Worm (Caenorhabditis elegans) whole organism, young adult: ENCODE data around the gene his-69.

Experiments used
- C06A6.2 ChIP-seq: fragments of 200-800 bp; sonication (Bioruptor generic); conservative IDR thresholded peaks from 2 replicates; pipeline ENCODE4 v1.3.6; 2022; ENCODE audit warnings: missing genetic modification characterization, missing compliant biosample characterization
- F39B2.1 ChIP-seq: fragments of 200-800 bp; sonication (Bioruptor generic); IDR thresholded peaks from 2 replicates; pipeline ENCODE4 v1.3.6; 2022; ENCODE audit warnings: missing genetic modification reagents, missing genetic modification characterization, missing compliant biosample characterization
- F55B11.4 ChIP-seq: sonication (generic microtip); optimal IDR thresholded peaks from 2 replicates; lab custom pipeline; 2016; ENCODE audit warnings: missing compliant biosample characterization, missing genetic modification characterization, borderline replicate concordance; ENCODE audit not compliant: insufficient read depth
- T07F8.4 ChIP-seq: sonication (generic microtip); optimal IDR thresholded peaks from 2 replicates; lab custom pipeline; 2016; ENCODE audit warnings: mild to moderate bottlenecking, missing genetic modification characterization, moderate library complexity, missing compliant biosample characterization
- T26A5.8 ChIP-seq: sonication (generic microtip); optimal IDR thresholded peaks from 2 replicates; lab custom pipeline; 2016; ENCODE audit warnings: missing genetic modification characterization, missing compliant biosample characterization
- Y95B8A.8 ChIP-seq: fragments of 200-800 bp; sonication (Bioruptor generic); IDR thresholded peaks from 2 replicates; pipeline ENCODE4 v1.3.6; 2022; ENCODE audit warnings: missing genetic modification reagents, missing genetic modification characterization, missing compliant biosample characterization
- ama-1 ChIP-seq, 3 experiments: fragments of 150-350 bp in 1 of 3; sonication (generic microtip) in 2 of 3; optimal IDR thresholded peaks; 2 replicates each; lab custom pipeline; 2014 to 2018; ENCODE audit warnings: missing biosample characterization in 2 of 3, missing genetic modification characterization in 2 of 3, missing genetic modification reagents in 2 of 3
- aptf-3 ChIP-seq: fragments of 200-800 bp; sonication (Bioruptor generic); IDR thresholded peaks from 2 replicates; pipeline ENCODE4 v1.3.6; 2022; ENCODE audit warnings: missing genetic modification characterization, missing compliant biosample characterization
- attf-5 ChIP-seq: fragments of 200-800 bp; sonication (Bioruptor generic); optimal IDR thresholded peaks from 2 replicates; lab custom pipeline; 2018; ENCODE audit warnings: mild to moderate bottlenecking, missing genetic modification characterization, missing compliant biosample characterization
- cebp-1 ChIP-seq, 2 experiments: fragments of 200-800 bp in 1 of 2; sonication (Bioruptor generic) in 1 of 2; sonication (generic microtip) in 1 of 2; IDR thresholded peaks in 1 of 2; optimal IDR thresholded peaks in 1 of 2; 2 replicates each; pipeline versions ENCODE4 v1.3.6 to Lab custom; 2017 to 2022; ENCODE audit warnings: missing compliant biosample characterization in 2 of 2, missing genetic modification characterization in 2 of 2, mild to moderate bottlenecking in 1 of 2, missing genetic modification reagents in 1 of 2, moderate library complexity in 1 of 2
- ceh-58 ChIP-seq: fragments of 200-800 bp; sonication (Bioruptor generic); IDR thresholded peaks from 2 replicates; pipeline ENCODE4 v1.3.6; 2022; ENCODE audit warnings: missing genetic modification characterization, missing compliant biosample characterization
- ceh-79 ChIP-seq: sonication (generic microtip); optimal IDR thresholded peaks from 2 replicates; lab custom pipeline; 2017; ENCODE audit warnings: mild to moderate bottlenecking, missing genetic modification characterization, missing compliant biosample characterization
- chd-7 ChIP-seq: sonication (generic microtip); optimal IDR thresholded peaks from 2 replicates; lab custom pipeline; 2016; ENCODE audit warnings: mild to moderate bottlenecking, missing genetic modification characterization, moderate library complexity, missing compliant biosample characterization
- dpff-1 ChIP-seq: sonication (generic microtip); optimal IDR thresholded peaks from 2 replicates; lab custom pipeline; 2017; ENCODE audit warnings: mild to moderate bottlenecking, missing genetic modification characterization, missing compliant biosample characterization
- efl-1 ChIP-seq: fragments of 150-350 bp; optimal IDR thresholded peaks from 2 replicates; lab custom pipeline; 2014; ENCODE audit warnings: missing biosample characterization, missing genetic modification reagents, missing genetic modification characterization
- hmg-1.2 ChIP-seq: fragments of 200-800 bp; sonication (Bioruptor generic); IDR thresholded peaks from 2 replicates; pipeline ENCODE4 v1.3.6; 2022; ENCODE audit warnings: missing genetic modification reagents, missing genetic modification characterization, missing compliant biosample characterization
- hmg-20 ChIP-seq: fragments of 200-800 bp; sonication (Bioruptor generic); IDR thresholded peaks from 2 replicates; pipeline ENCODE4 v1.3.6; 2022; ENCODE audit warnings: missing genetic modification reagents, missing genetic modification characterization, missing compliant biosample characterization
- let-526 ChIP-seq: fragments of 200-800 bp; sonication (Bioruptor generic); IDR thresholded peaks from 2 replicates; pipeline ENCODE4 v1.3.6; 2022; ENCODE audit warnings: missing genetic modification reagents, missing genetic modification characterization, missing compliant biosample characterization
- lin-35 ChIP-seq, 3 experiments: fragments of 150-350 bp in 2 of 3; sonication (generic microtip) in 1 of 3; optimal IDR thresholded peaks; 2 replicates each; lab custom pipeline; 2014 to 2018; ENCODE audit warnings: missing biosample characterization in 3 of 3, missing genetic modification characterization in 3 of 3, missing genetic modification reagents in 3 of 3
- lir-1 ChIP-seq: fragments of 200-800 bp; sonication (Bioruptor generic); conservative IDR thresholded peaks from 2 replicates; pipeline ENCODE4 v1.3.6; 2022; ENCODE audit warnings: missing genetic modification reagents, missing genetic modification characterization, missing compliant biosample characterization
- madf-6 ChIP-seq: fragments of 200-800 bp; sonication (Bioruptor generic); IDR thresholded peaks from 2 replicates; pipeline ENCODE4 v1.3.6; 2022; ENCODE audit warnings: missing genetic modification reagents, missing genetic modification characterization, missing compliant biosample characterization
- mcd-1 ChIP-seq: fragments of 200-800 bp; sonication (Bioruptor generic); IDR thresholded peaks from 2 replicates; pipeline ENCODE4 v1.3.6; 2022; ENCODE audit warnings: missing genetic modification reagents, missing genetic modification characterization, missing compliant biosample characterization
- mel-28 ChIP-seq: sonication (generic microtip); optimal IDR thresholded peaks from 2 replicates; lab custom pipeline; 2016; ENCODE audit warnings: borderline replicate concordance, mild to moderate bottlenecking, missing genetic modification characterization, missing compliant biosample characterization
- nfya-2 ChIP-seq: fragments of 200-800 bp; sonication (Bioruptor generic); IDR thresholded peaks from 2 replicates; pipeline ENCODE4 v1.3.6; 2022; ENCODE audit warnings: missing genetic modification reagents, missing genetic modification characterization, missing compliant biosample characterization
- nfyb-1 ChIP-seq: fragments of 200-800 bp; sonication (Bioruptor generic); IDR thresholded peaks from 2 replicates; pipeline ENCODE4 v1.3.6; 2022; ENCODE audit warnings: missing genetic modification reagents, missing genetic modification characterization, missing compliant biosample characterization
- nhr-120 ChIP-seq: fragments of 200-800 bp; sonication (Bioruptor generic); IDR thresholded peaks from 2 replicates; pipeline ENCODE4 v1.3.6; 2022; ENCODE audit warnings: missing genetic modification characterization, missing compliant biosample characterization
- nhr-179 ChIP-seq: sonication (generic microtip); optimal IDR thresholded peaks from 2 replicates; lab custom pipeline; 2016; ENCODE audit warnings: mild to moderate bottlenecking, missing genetic modification characterization, missing compliant biosample characterization
- nhr-90 ChIP-seq: sonication (generic microtip); optimal IDR thresholded peaks from 2 replicates; lab custom pipeline; 2016; ENCODE audit warnings: missing genotype, mild to moderate bottlenecking, missing genetic modification characterization, missing compliant biosample characterization
- snpc-1.3 ChIP-seq: sonication (generic microtip); optimal IDR thresholded peaks from 2 replicates; lab custom pipeline; 2017; ENCODE audit warnings: missing genetic modification characterization, mild to moderate bottlenecking, missing compliant biosample characterization, antibody characterized with exemption, moderate library complexity, missing genotype, missing genetic modification reagents; ENCODE audit not compliant: insufficient read depth
- snpc-3.4 ChIP-seq: sonication (generic microtip); optimal IDR thresholded peaks from 2 replicates; lab custom pipeline; 2017; ENCODE audit warnings: missing genetic modification characterization, mild to moderate bottlenecking, missing compliant biosample characterization, antibody characterized with exemption, moderate library complexity, missing genotype, missing genetic modification reagents
- somi-1 ChIP-seq: fragments of 200-800 bp; sonication (Bioruptor generic); optimal IDR thresholded peaks from 2 replicates; lab custom pipeline; 2018; ENCODE audit warnings: mild to moderate bottlenecking, missing genetic modification characterization, missing compliant biosample characterization
- tbp1 ChIP-seq: fragments of 200-800 bp; sonication (Bioruptor generic); optimal IDR thresholded peaks from 2 replicates; lab custom pipeline; 2018; ENCODE audit warnings: mild to moderate bottlenecking, missing genetic modification characterization, missing compliant biosample characterization
- unc-130 ChIP-seq: sonication (generic microtip); optimal IDR thresholded peaks from 2 replicates; lab custom pipeline; 2016; ENCODE audit warnings: missing genetic modification reagents, missing genetic modification characterization, missing compliant biosample characterization
- zfh-2 ChIP-seq: fragments of 200-800 bp; sonication (Bioruptor generic); conservative IDR thresholded peaks from 2 replicates; pipeline ENCODE4 v1.3.6; 2022; ENCODE audit warnings: missing genetic modification reagents, missing genetic modification characterization, missing compliant biosample characterization
- zim-3 ChIP-seq: sonication (generic microtip); optimal IDR thresholded peaks from 2 replicates; lab custom pipeline; 2017; ENCODE audit warnings: mild to moderate bottlenecking, missing genetic modification characterization, moderate library complexity, missing compliant biosample characterization
- ztf-18 ChIP-seq: sonication (generic microtip); optimal IDR thresholded peaks from 2 replicates; lab custom pipeline; 2016; ENCODE audit warnings: missing genotype, mild to moderate bottlenecking, missing genetic modification characterization, missing compliant biosample characterization

The his-69 gene

DNA sequence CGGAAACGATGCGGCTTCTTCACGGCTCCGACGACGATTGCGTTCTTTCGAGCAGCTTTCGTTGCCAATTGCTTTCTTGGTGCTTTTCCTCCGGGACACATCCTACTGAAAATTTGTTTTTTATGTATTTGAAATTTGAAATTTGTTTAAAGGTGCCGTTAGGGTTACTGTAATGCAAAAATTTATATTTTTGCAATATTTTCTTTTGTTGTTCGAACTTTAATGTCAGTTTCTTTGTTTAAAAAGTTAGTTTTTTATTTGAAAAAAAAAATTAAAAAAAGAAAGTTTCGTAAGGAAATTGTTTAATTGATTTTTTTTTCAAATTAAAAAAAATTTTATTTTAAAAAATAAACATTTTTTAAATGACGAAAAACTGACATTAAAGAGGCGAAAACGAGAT is at the start of gene his-69:
Gene his-69, minus strand, starts transcription at position 101 of the 400 bp plus-strand sequence.
- no peak for TF ChIP-seq madf-6 (GFP tag; lab: Robert Waterston, UW)
- TF ChIP-seq Y95B8A.8 (GFP tag; lab: Robert Waterston, UW) = no peak
- no peak for TF ChIP-seq mcd-1 (GFP tag; lab: Robert Waterston, UW)
- no peak for TF ChIP-seq zfh-2 (GFP tag; lab: Robert Waterston, UW)
- TF ChIP-seq F39B2.1 (GFP tag; lab: Robert Waterston, UW) = no peak
- TF ChIP-seq attf-5 (GFP tag; lab: Kevin White, UChicago) = no peak
- no peak for TF ChIP-seq let-526 (GFP tag; lab: Robert Waterston, UW)
- no peak for TF ChIP-seq mel-28
- TF ChIP-seq nhr-120 (GFP tag; lab: Robert Waterston, UW) = no peak
- no peak for TF ChIP-seq cebp-1 (GFP tag; IDR thresholded peaks at IDR 0.05; lab: Robert Waterston, UW)
- TF ChIP-seq cebp-1 (tag; optimal IDR thresholded peaks at IDR 0.05; lab: Kevin White, UChicago) = no peak

DNA sequence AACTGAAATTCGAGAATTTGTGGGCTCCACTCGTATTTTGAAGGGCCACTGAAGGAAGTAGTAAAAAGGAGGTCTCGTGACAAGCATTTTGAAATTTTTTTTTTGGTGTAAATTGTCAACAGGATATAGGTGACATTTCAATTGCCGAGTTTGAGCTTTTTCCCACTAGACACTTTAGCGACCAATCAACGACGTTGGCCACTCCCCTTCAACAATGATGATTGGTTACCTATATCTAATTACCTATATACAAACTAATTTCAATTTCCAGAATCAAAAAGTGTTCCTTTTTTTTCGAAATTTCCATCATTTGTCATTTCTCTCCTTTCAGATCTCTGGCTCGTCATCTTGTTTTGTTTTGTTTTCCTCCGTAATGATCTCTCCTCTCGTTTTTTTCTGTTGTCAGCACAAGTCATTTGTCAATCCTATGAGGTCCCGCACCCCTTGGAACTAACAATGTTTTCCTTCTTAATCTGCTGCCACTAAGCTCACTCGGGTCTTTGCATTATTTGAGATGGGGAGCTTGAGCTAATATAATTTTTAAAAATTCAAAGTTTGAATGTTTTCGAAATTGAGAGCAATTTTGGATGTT is 49.5 kb upstream of the his-69 start:
- TF ChIP-seq tbp1 (GFP tag; lab: Kevin White, UChicago) = no peak
- no peak for TF ChIP-seq mel-28
- no peak for TF ChIP-seq ceh-58 (GFP tag; lab: Robert Waterston, UW)
- TF ChIP-seq snpc-1.3 (tag; lab: Kevin White, UChicago) = no peak
- no peak for TF ChIP-seq T07F8.4 (tag; lab: Kevin White, UChicago)
- no peak for TF ChIP-seq lir-1 (GFP tag; lab: Robert Waterston, UW)
- TF ChIP-seq Y95B8A.8 (GFP tag; lab: Robert Waterston, UW) = no peak
- TF ChIP-seq lin-35 (GFP tag; optimal IDR thresholded peaks at IDR 0.05; lab: Kevin White, UChicago) = no peak
- no peak for TF ChIP-seq nfya-2
- TF ChIP-seq hmg-1.2 (GFP tag; lab: Robert Waterston, UW) = no peak
- no peak for TF ChIP-seq chd-7 (tag; lab: Kevin White, UChicago)
- no peak for TF ChIP-seq ztf-18
- TF ChIP-seq nhr-90 (tag; lab: Kevin White, UChicago) = no peak
- TF ChIP-seq T26A5.8 = no peak
- TF ChIP-seq dpff-1 = no peak
- TF ChIP-seq aptf-3 = no peak
- no peak for TF ChIP-seq ceh-79 (tag; lab: Kevin White, UChicago)
- TF ChIP-seq unc-130 (GFP tag; lab: Kevin White, UChicago) = no peak

ce11 chrIII:4107227-4107626 is 48.7 kb upstream of the his-69 start:
- no peak for TF ChIP-seq hmg-20 (GFP tag; lab: Robert Waterston, UW)
- TF ChIP-seq zim-3 (tag; lab: Kevin White, UChicago) = no peak
- TF ChIP-seq snpc-1.3 (tag; lab: Kevin White, UChicago) = no peak
- TF ChIP-seq mcd-1 (GFP tag; lab: Robert Waterston, UW) = no peak
- TF ChIP-seq C06A6.2 (GFP tag; lab: Robert Waterston, UW) = no peak
- TF ChIP-seq F55B11.4 (tag; lab: Kevin White, UChicago) = no peak
- TF ChIP-seq aptf-3 = no peak
- TF ChIP-seq ama-1 (optimal IDR thresholded peaks at IDR 0.05; lab: Kevin White, UChicago) = no peak
- no peak for TF ChIP-seq ama-1 (GFP tag; optimal IDR thresholded peaks at IDR 0.05; lab: Kevin White, UChicago)
- TF ChIP-seq somi-1 (GFP tag; lab: Kevin White, UChicago) = no peak
- TF ChIP-seq snpc-3.4 (tag; lab: Kevin White, UChicago) = no peak
- no peak for TF ChIP-seq nfyb-1
- TF ChIP-seq nhr-179 (tag; lab: Kevin White, UChicago) = no peak
- TF ChIP-seq efl-1 = no peak
